Fruit fly (Drosophila melanogaster): ENCODE data around the gene CG42331.

CG42331 gene

dm6 chr3R:24768538-24769401 is 3.2 kb upstream of the CG42331 start, which contains the start of gene CG13631 (continued):
- TF ChIP-seq CG17361 (GFP tag; IDR thresholded peaks at IDR 0.05) (peak; percentile 98), esg (GFP tag; conservative IDR thresholded peaks at IDR 0.05) (peak; percentile 93), CG9727 (GFP tag; optimal IDR thresholded peaks at IDR 0.05) (peak; percentile 82), unpg (GFP tag; optimal IDR thresholded peaks at IDR 0.05) (peak; percentile 95), CG5245 (GFP tag; optimal IDR thresholded peaks at IDR 0.05) (peak; percentile 94), vvl (GFP tag; IDR thresholded peaks at IDR 0.05) (peak; percentile 93), Gug (GFP tag; IDR thresholded peaks at IDR 0.05) (peak; percentile 88; the same call in 3 of the 4 replicates), kay (GFP tag; optimal IDR thresholded peaks at IDR 0.05) (peak; percentile 88), pb (GFP tag; optimal IDR thresholded peaks at IDR 0.05) (peak; percentile 92), CoRest (tag; optimal IDR thresholded peaks at IDR 0.05) (peak; percentile 97), Spps (tag; optimal IDR thresholded peaks at IDR 0.05) (peak; percentile 95), cwo (GFP tag; optimal IDR thresholded peaks at IDR 0.05) (peak; percentile 73), CG15601 (tag; optimal IDR thresholded peaks at IDR 0.05) (peak; percentile 97), Asciz (GFP tag; optimal IDR thresholded peaks at IDR 0.05) (peak; percentile 96), Rfx (GFP tag; IDR thresholded peaks at IDR 0.05) (peak; percentile 58), CG1529 (GFP tag; optimal IDR thresholded peaks at IDR 0.05) (peak; percentile 98), Six4 (GFP tag; optimal IDR thresholded peaks at IDR 0.05) (peak; percentile 96), chn (GFP tag; optimal IDR thresholded peaks at IDR 0.05) (peak; percentile 94), vnd (GFP tag; IDR thresholded peaks at IDR 0.05; ENCODE audit: partially characterized antibody) (no peak), CG18476 (GFP tag; optimal IDR thresholded peaks at IDR 0.05) (peak; percentile 90), Hmr (GFP tag; optimal IDR thresholded peaks at IDR 0.05) (peak; percentile 62), phol (tag; optimal IDR thresholded peaks at IDR 0.05) (peak; percentile 98), CG10979 (tag; optimal IDR thresholded peaks at IDR 0.05) (peak; percentile 98), B-H1 (GFP tag; IDR thresholded peaks at IDR 0.05) (peak; percentile 87), maf-S (GFP tag; optimal IDR thresholded peaks at IDR 0.05) (peak; percentile 85), yki (optimal IDR thresholded peaks at IDR 0.05) (no peak), CG31388 (GFP tag; optimal IDR thresholded peaks at IDR 0.05) (peak; percentile 90), CG4328 (GFP tag; optimal IDR thresholded peaks at IDR 0.05) (peak; percentile 84), sqz (GFP tag; optimal IDR thresholded peaks at IDR 0.05) (peak; percentile 92), BtbVII (GFP tag; optimal IDR thresholded peaks at IDR 0.05) (peak; percentile 83), Taf1 (GFP tag; IDR thresholded peaks at IDR 0.05) (no peak), CG11085 (GFP tag; IDR thresholded peaks at IDR 0.05) (no peak; the same call in 1 of the 2 replicates), CG1832 (GFP tag; optimal IDR thresholded peaks at IDR 0.05) (no peak), btn (GFP tag; optimal IDR thresholded peaks at IDR 0.05) (peak; percentile 94), danr (GFP tag; IDR thresholded peaks at IDR 0.05) (peak; percentile 84), HmgZ (tag; optimal IDR thresholded peaks at IDR 0.05) (peak; percentile 55), sima (GFP tag; optimal IDR thresholded peaks at IDR 0.05) (peak; percentile 76), ERR (GFP tag; optimal IDR thresholded peaks at IDR 0.05) (peak; percentile 87), nmo (GFP tag; optimal IDR thresholded peaks at IDR 0.05) (peak; percentile 99), MESR4 (GFP tag; optimal IDR thresholded peaks at IDR 0.05) (no peak), croc (GFP tag; conservative IDR thresholded peaks at IDR 0.05) (peak; percentile 97), CG33557 (GFP tag; optimal IDR thresholded peaks at IDR 0.05) (peak; percentile 79), CG16779 (GFP tag; IDR thresholded peaks at IDR 0.05) (no peak), tio (GFP tag; optimal IDR thresholded peaks at IDR 0.05) (peak; percentile 94), CG2889 (GFP tag; IDR thresholded peaks at IDR 0.05) (peak; percentile 69; the same call in 1 of the 3 replicates), CG8765 (GFP tag; IDR thresholded peaks at IDR 0.05) (peak; percentile 19; the same call in 1 of the 2 replicates), CG13424 (tag; optimal IDR thresholded peaks at IDR 0.05) (peak; percentile 97), aop (GFP tag; IDR thresholded peaks at IDR 0.05) (peak; percentile 76; the same call in 1 of the 2 replicates), HLHmδ (GFP tag; optimal IDR thresholded peaks at IDR 0.05) (no peak)
